Worm (Caenorhabditis elegans) whole organism, late embryonic: ENCODE measurements around the gene H38K22.7.

Experiments used
- F13H6.1 ChIP-seq: sonication (generic microtip); optimal IDR thresholded peaks from 2 replicates; lab custom pipeline; 2016; ENCODE audit warnings: missing genetic modification characterization, missing compliant biosample characterization
- ama-1 ChIP-seq: fragments of 150-350 bp; optimal IDR thresholded peaks from 2 replicates; lab custom pipeline; 2014
- fax-1 ChIP-seq: sonication (generic microtip); optimal IDR thresholded peaks from 2 replicates; lab custom pipeline; 2016; ENCODE audit warnings: missing genotype, missing genetic modification characterization, missing compliant biosample characterization
- fkh-10 ChIP-seq: fragments of 150-350 bp; optimal IDR thresholded peaks from 2 replicates; lab custom pipeline; 2014; ENCODE audit warnings: missing biosample characterization, missing genetic modification reagents, missing genetic modification characterization
- pqm-1 ChIP-seq: sonication (generic microtip); optimal IDR thresholded peaks from 2 replicates; lab custom pipeline; 2016; ENCODE audit warnings: missing genetic modification characterization, missing compliant biosample characterization
- sox-4 ChIP-seq: sonication (generic microtip); optimal IDR thresholded peaks from 2 replicates; lab custom pipeline; 2017; ENCODE audit warnings: mild to moderate bottlenecking, missing genetic modification characterization, inconsistent platforms, missing compliant biosample characterization
- ztf-16 ChIP-seq: sonication (generic microtip); optimal IDR thresholded peaks from 2 replicates; lab custom pipeline; 2017; ENCODE audit warnings: missing genetic modification characterization, missing compliant biosample characterization

DNA sequence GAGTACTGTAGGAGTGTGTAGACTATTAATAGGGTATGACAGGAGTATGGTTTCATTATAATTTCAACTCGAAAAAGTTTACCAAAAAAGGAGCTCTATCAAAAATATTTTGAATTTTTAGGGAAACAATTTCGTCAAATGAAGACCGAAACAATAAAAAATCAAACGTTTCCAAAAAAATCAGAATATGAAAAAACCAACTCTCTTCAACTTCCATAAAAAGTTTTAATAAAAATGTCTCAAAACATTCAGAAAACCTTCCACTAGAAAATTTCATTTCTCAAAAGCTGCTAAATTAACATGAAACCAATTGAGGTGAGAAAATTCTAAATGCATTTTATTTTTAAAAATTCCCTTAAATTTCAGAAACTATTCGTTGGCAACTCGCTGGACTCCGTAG lies 49.1 kb downstream of the H38K22.7 start, which contains the start of gene ckb-3:
- TF ChIP-seq F13H6.1 (tag; lab: Kevin White, UChicago) = no peak
- TF ChIP-seq ama-1 (lab: Kevin White, UChicago) = no peak
- no peak for TF ChIP-seq fax-1 (tag; lab: Kevin White, UChicago)
- no peak for TF ChIP-seq ztf-16 (tag; lab: Kevin White, UChicago)
- TF ChIP-seq sox-4 = no peak
- no peak for TF ChIP-seq fkh-10 (GFP tag; lab: Kevin White, UChicago)
- no peak for TF ChIP-seq pqm-1 (tag; lab: Kevin White, UChicago)
